Worm (Caenorhabditis elegans): ENCODE data around the gene ccdc-55.

DNA sequence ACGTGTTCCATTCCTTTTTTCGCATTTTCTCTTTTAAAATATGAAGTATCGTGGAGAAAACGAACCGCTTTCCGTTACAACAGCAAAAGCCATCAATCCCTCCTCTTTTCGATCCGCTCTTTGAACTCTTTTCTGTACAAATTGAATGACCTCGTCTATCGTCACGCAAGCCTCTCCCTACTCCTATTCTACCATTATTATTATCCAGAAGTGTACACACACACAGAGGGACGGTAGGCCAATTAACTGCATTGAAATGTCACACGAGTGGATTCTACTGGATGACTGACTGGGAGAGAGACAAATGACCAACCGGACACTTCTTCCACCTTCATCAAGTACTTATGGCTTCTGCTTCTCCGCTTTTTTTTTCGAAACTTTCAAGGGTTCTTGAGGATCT is 39.6 kb upstream of the ccdc-55 start:
- no peak for TF ChIP-seq F55B11.4 (tag; optimal IDR thresholded peaks at IDR 0.05; ENCODE audit: borderline replicate concordance, insufficient read depth)
- TF ChIP-seq xnd-1 (tag; optimal IDR thresholded peaks at IDR 0.05), result no peak
- no peak for TF ChIP-seq dpl-1 (GFP tag; optimal IDR thresholded peaks at IDR 0.05)
- TF ChIP-seq snpc-4 (GFP tag; optimal IDR thresholded peaks at IDR 0.05), result no peak
- no peak for TF ChIP-seq snpc-4 (tag; optimal IDR thresholded peaks at IDR 0.05)
- no peak for TF ChIP-seq F39B2.1 (GFP tag; IDR thresholded peaks at IDR 0.05)
- no peak for TF ChIP-seq attf-3 (GFP tag; conservative IDR thresholded peaks at IDR 0.05)
- no peak for TF ChIP-seq madf-8 (GFP tag; conservative IDR thresholded peaks at IDR 0.05)
- TF ChIP-seq egrh-3 (GFP tag; IDR thresholded peaks at IDR 0.05), result no peak
- no peak for TF ChIP-seq Y67H2A.10 (GFP tag; conservative IDR thresholded peaks at IDR 0.05)
- TF ChIP-seq ceh-79 (tag; optimal IDR thresholded peaks at IDR 0.05), result no peak
- no peak for TF ChIP-seq lin-35 (GFP tag; optimal IDR thresholded peaks at IDR 0.05)
- TF ChIP-seq unc-130 (GFP tag; optimal IDR thresholded peaks at IDR 0.05), result no peak
- TF ChIP-seq tbp1 (GFP tag; optimal IDR thresholded peaks at IDR 0.05), result no peak
- TF ChIP-seq dox-1 (GFP tag; IDR thresholded peaks at IDR 0.05), result no peak

Data from whole organism, young adult.